Worm (Caenorhabditis elegans) whole organism, mixed stage, embryonic: ENCODE results near the gene evl-20.

Source experiments
- blmp-1 ChIP-seq: fragments of 150-350 bp; optimal IDR thresholded peaks from 2 replicates; lab custom pipeline; 2014; ENCODE audit warnings: missing biosample characterization, missing genetic modification characterization
- ces-1 ChIP-seq: fragments of 150-350 bp; optimal IDR thresholded peaks from 2 replicates; lab custom pipeline; 2014; ENCODE audit warnings: missing biosample characterization, missing genetic modification reagents, missing genetic modification characterization
- lin-13 ChIP-seq: fragments of 150-350 bp; optimal IDR thresholded peaks from 2 replicates; lab custom pipeline; 2014; ENCODE audit warnings: missing biosample characterization, missing genetic modification characterization
- lsy-2 ChIP-seq: fragments of 150-350 bp; optimal IDR thresholded peaks from 2 replicates; lab custom pipeline; 2014; ENCODE audit warnings: missing biosample characterization, missing genetic modification characterization
- mep-1 ChIP-seq: fragments of 150-350 bp; optimal IDR thresholded peaks from 2 replicates; lab custom pipeline; 2017; ENCODE audit warnings: missing biosample characterization, missing genetic modification reagents, missing genetic modification characterization, inconsistent platforms
- nhr-12 ChIP-seq: fragments of 150-350 bp; optimal IDR thresholded peaks from 2 replicates; lab custom pipeline; 2014; ENCODE audit warnings: missing biosample characterization, missing genetic modification characterization
- nhr-237 ChIP-seq: fragments of 150-350 bp; optimal IDR thresholded peaks from 2 replicates; lab custom pipeline; 2014; ENCODE audit warnings: missing biosample characterization, missing genetic modification characterization
- nhr-76 ChIP-seq: sonication (generic microtip); optimal IDR thresholded peaks from 2 replicates; lab custom pipeline; 2017; ENCODE audit warnings: missing biosample characterization, missing genetic modification characterization
- snpc-4 ChIP-seq: fragments of 150-350 bp; optimal IDR thresholded peaks from 2 replicates; lab custom pipeline; 2014; ENCODE audit warnings: missing biosample characterization, missing genetic modification characterization
- ztf-11 ChIP-seq: fragments of 150-350 bp; optimal IDR thresholded peaks from 2 replicates; lab custom pipeline; 2014; ENCODE audit warnings: missing biosample characterization, missing genetic modification characterization

DNA sequence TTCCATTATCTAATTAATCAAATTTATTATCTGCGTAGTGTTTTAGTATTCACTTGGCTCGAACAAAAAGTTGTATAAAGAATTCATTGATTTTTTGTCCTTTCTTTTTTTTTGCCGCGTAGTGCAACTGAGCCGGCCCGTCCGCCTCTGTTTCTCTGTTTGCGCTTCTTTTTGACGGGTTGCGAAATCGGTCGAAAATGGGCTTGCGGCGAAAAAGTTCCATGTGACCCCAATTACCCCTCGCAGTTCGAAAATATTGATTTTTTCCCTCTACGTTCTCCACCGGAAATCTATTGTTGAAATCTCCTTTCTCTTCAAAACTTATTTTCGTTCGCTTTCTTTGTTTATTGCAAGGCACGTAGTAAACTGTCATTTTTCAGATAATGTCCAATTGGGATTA, 13.3 kb downstream of the evl-20 start, which contains the start of gene zyg-9:
- TF ChIP-seq lsy-2 (no peak), nhr-12 (tag; lab: Kevin White, UChicago) (no peak), nhr-237 (tag; lab: Kevin White, UChicago) (no peak), snpc-4 (no peak), nhr-76 (no peak), mep-1 (tag; lab: Kevin White, UChicago) (no peak), blmp-1 (tag; lab: Kevin White, UChicago) (no peak), ces-1 (no peak), ztf-11 (no peak), lin-13 (tag; lab: Kevin White, UChicago) (no peak)
